Fruit fly (Drosophila melanogaster): ENCODE data around the gene CG11317.
A peak's percentile ranks its signal among the peaks of the same experiment; 100 is the strongest.

CG11317 gene

DNA sequence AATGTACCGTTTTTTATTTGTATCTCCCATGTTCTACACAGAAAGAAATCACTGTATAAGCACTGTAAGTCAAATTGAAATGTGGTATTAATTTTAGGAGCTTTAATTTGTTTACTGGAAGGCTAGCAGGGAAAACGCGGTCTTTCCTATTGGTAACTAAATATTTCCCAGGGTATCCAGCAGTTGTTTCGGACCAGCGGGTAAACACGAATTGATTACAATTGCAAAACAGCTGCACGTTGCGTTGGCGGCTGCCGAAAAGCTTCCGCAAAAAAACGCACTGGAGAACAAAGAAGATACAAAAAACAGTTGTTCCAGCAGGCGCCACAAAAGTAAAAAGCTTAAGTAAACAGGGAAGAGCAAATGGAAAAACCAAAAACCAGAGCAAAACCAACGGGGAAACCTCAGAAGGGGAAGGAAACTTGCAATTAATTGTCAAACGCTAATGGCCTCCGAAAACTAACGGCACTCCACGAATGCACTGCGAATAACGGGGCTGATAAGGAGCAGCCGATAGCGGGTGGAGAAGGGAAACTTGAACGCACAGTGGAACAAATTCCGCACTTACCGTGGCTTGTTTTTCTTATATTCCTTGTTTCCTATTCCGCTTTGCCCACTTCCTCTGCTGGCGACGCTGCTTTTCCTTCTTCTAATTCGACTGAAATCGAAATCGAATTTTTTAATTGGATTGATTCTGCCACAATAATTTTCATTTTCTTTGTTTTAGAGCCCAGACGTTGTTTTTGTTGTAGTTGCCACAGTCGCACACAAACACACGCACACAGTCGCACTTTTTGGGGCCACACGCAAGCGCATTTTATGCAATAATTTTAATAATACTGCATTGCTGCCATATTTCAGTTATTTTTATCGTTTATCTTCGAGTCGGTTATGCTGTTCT lies 37.1 kb downstream of the CG11317 start (continued):
- TF ChIP-seq CG12155 (GFP tag; optimal IDR thresholded peaks at IDR 0.05) (no peak), prd (optimal IDR thresholded peaks at IDR 0.05) (no peak), prd (GFP tag; IDR thresholded peaks at IDR 0.05) (peak; percentile 38; the same call in 1 of the 3 replicates), otp (GFP tag; IDR thresholded peaks at IDR 0.05) (peak; percentile 35; the same call in 1 of the 3 replicates), CG14441 (GFP tag; IDR thresholded peaks at IDR 0.05) (peak; percentile 37; the same call in 1 of the 2 replicates), CG4730 (GFP tag; IDR thresholded peaks at IDR 0.05) (peak; percentile 26; the same call in 1 of the 2 replicates), CG11695 (GFP tag; IDR thresholded peaks at IDR 0.05) (peak; percentile 46; the same call in 1 of the 3 replicates), CG30020 (tag; optimal IDR thresholded peaks at IDR 0.05) (no peak), stc (GFP tag; IDR thresholded peaks at IDR 0.05) (peak; percentile 67), CG14710 (tag; optimal IDR thresholded peaks at IDR 0.05) (no peak), Hmr (GFP tag; optimal IDR thresholded peaks at IDR 0.05) (peak; percentile 2), ttk (GFP tag; IDR thresholded peaks at IDR 0.05) (no peak), croc (GFP tag; conservative IDR thresholded peaks at IDR 0.05) (no peak), H15 (GFP tag; IDR thresholded peaks at IDR 0.05) (peak; percentile 27; the same call in 1 of the 3 replicates), CG17328 (GFP tag; IDR thresholded peaks at IDR 0.05) (peak; percentile 49), nau (GFP tag; optimal IDR thresholded peaks at IDR 0.05) (peak; percentile 17), CG12236 (GFP tag; optimal IDR thresholded peaks at IDR 0.05) (peak; percentile 2), gem (tag; optimal IDR thresholded peaks at IDR 0.05) (peak; percentile 68), Sin3A (optimal IDR thresholded peaks at IDR 0.05) (no peak), CG7556 (GFP tag; optimal IDR thresholded peaks at IDR 0.05) (peak; percentile 9), Dbx (GFP tag; IDR thresholded peaks at IDR 0.05) (no peak), gcm2 (GFP tag; optimal IDR thresholded peaks at IDR 0.05) (peak; percentile 12), row (GFP tag; IDR thresholded peaks at IDR 0.05) (peak; percentile 55), amos (GFP tag; IDR thresholded peaks at IDR 0.05; ENCODE audit: partially characterized antibody) (no peak), fd3F (GFP tag; optimal IDR thresholded peaks at IDR 0.05) (peak; percentile 19), sug (tag; optimal IDR thresholded peaks at IDR 0.05) (peak; percentile 15), CG2889 (GFP tag; IDR thresholded peaks at IDR 0.05) (0 out of 3 replicates have a peak, but pooled peaks have one; percentile 7), Med (GFP tag) (peak; percentile 87), Ada2b (GFP tag; IDR thresholded peaks at IDR 0.05) (peak; percentile 46), odd (GFP tag; optimal IDR thresholded peaks at IDR 0.05) (peak; percentile 3), sisA (GFP tag; IDR thresholded peaks at IDR 0.05) (peak; percentile 53), CG15269 (tag; optimal IDR thresholded peaks at IDR 0.05) (peak; percentile 42), CG2120 (GFP tag; optimal IDR thresholded peaks at IDR 0.05) (peak; percentile 20), trem (tag; optimal IDR thresholded peaks at IDR 0.05) (peak; percentile 9), bowl (GFP tag; IDR thresholded peaks at IDR 0.05) (no peak), Mrtf (GFP tag; IDR thresholded peaks at IDR 0.05) (no peak), CG4282 (GFP tag; optimal IDR thresholded peaks at IDR 0.05) (peak; percentile 74), grn (GFP tag; optimal IDR thresholded peaks at IDR 0.05) (no peak), CG16779 (GFP tag; IDR thresholded peaks at IDR 0.05) (no peak), CG14050 (GFP tag; IDR thresholded peaks at IDR 0.05) (peak; percentile 38; the same call in 2 of the 3 replicates), CG6175 (GFP tag; IDR thresholded peaks at IDR 0.05) (no peak), CG6765 (GFP tag; optimal IDR thresholded peaks at IDR 0.05) (peak; percentile 36), Meics (GFP tag; optimal IDR thresholded peaks at IDR 0.05) (peak; percentile 55), p53 (GFP tag; optimal IDR thresholded peaks at IDR 0.05) (peak; percentile 41), CG3065 (GFP tag; optimal IDR thresholded peaks at IDR 0.05) (no peak), Nf-YC (tag; optimal IDR thresholded peaks at IDR 0.05) (peak; percentile 11), CG11696 (GFP tag; IDR thresholded peaks at IDR 0.05) (peak; percentile 34; the same call in 1 of the 2 replicates), bsh (GFP tag; optimal IDR thresholded peaks at IDR 0.05) (peak in 1 of 2 experiments; percentile 61), HLH4C (GFP tag; IDR thresholded peaks at IDR 0.05; ENCODE audit: partially characterized antibody) (0 out of 3 replicates have a peak, but pooled peaks have one; percentile 38)
